Fruit fly (Drosophila melanogaster) whole organism, embryonic: ENCODE measurements around the gene CG10510.

ENCODE experiments used
- Atf-2 ChIP-seq: fragments of 200-800 bp; sonication (Bioruptor generic); optimal IDR thresholded peaks from 2 replicates; lab custom pipeline; 2016; ENCODE audit warnings: missing biosample characterization, missing genetic modification characterization
- B-H2 ChIP-seq: fragments of 200-800 bp; sonication (Bioruptor generic); optimal IDR thresholded peaks from 2 replicates; lab custom pipeline; 2018; ENCODE audit warnings: missing biosample characterization, mild to moderate bottlenecking, missing genetic modification characterization
- Bdp1 ChIP-seq: fragments of 200-800 bp; sonication (Bioruptor generic); optimal IDR thresholded peaks from 3 replicates; lab custom pipeline; 2016; ENCODE audit warnings: missing biosample characterization, missing genetic modification characterization
- CG10462 ChIP-seq: fragments of 200-800 bp; sonication (Bioruptor generic); optimal IDR thresholded peaks from 2 replicates; lab custom pipeline; 2016; ENCODE audit warnings: missing biosample characterization, missing genetic modification characterization
- CG11398 ChIP-seq: fragments of 200-800 bp; sonication (Bioruptor generic); optimal IDR thresholded peaks from 2 replicates; lab custom pipeline; 2016; ENCODE audit warnings: missing biosample characterization, missing genetic modification characterization
- CG12155 ChIP-seq: fragments of 200-800 bp; sonication (Bioruptor generic); optimal IDR thresholded peaks from 3 replicates; lab custom pipeline; 2016; ENCODE audit warnings: missing biosample characterization, missing genetic modification characterization
- CG13624 ChIP-seq: fragments of 200-800 bp; sonication (Bioruptor generic); optimal IDR thresholded peaks from 2 replicates; lab custom pipeline; 2016; ENCODE audit warnings: missing biosample characterization, missing genetic modification characterization
- CG15269 ChIP-seq: fragments of 200-800 bp; sonication (Bioruptor generic); optimal IDR thresholded peaks from 2 replicates; lab custom pipeline; 2018; ENCODE audit warnings: missing biosample characterization, mild to moderate bottlenecking, missing genetic modification characterization, moderate library complexity
- CG17612 ChIP-seq: fragments of 200-800 bp; sonication (Bioruptor generic); IDR thresholded peaks from 2 replicates; pipeline ENCODE4 v1.3.6; 2022; ENCODE audit warnings: missing biosample characterization, missing genetic modification characterization
- CG2129 ChIP-seq: fragments of 200-800 bp; sonication (Bioruptor generic); IDR thresholded peaks from 2 replicates; pipeline ENCODE4 v1.3.6; 2022; ENCODE audit warnings: missing biosample characterization, missing genetic modification characterization; ENCODE audit not compliant: partially characterized antibody
- CG31441 ChIP-seq: fragments of 200-800 bp; sonication (Bioruptor generic); IDR thresholded peaks from 2 replicates; pipeline ENCODE4 v1.3.6; 2022; ENCODE audit warnings: missing biosample characterization, missing genetic modification characterization
- CG32532 ChIP-seq: fragments of 200-800 bp; sonication (Bioruptor generic); IDR thresholded peaks from 2 replicates; pipeline ENCODE4 v1.3.6; 2022; ENCODE audit warnings: missing biosample characterization, missing genetic modification characterization
- CG32767 ChIP-seq: fragments of 200-800 bp; sonication (Bioruptor generic); IDR thresholded peaks from 2 replicates; pipeline ENCODE4 v1.3.6; 2022; ENCODE audit warnings: missing biosample characterization, missing genetic modification characterization
- CG34224 ChIP-seq: fragments of 200-800 bp; sonication (Bioruptor generic); IDR thresholded peaks from 3 replicates; pipeline ENCODE4 v1.3.6; 2022; ENCODE audit warnings: missing biosample characterization, missing genetic modification characterization; ENCODE audit not compliant: partially characterized antibody
- CG3847 ChIP-seq: fragments of 200-800 bp; sonication (Bioruptor generic); IDR thresholded peaks from 2 replicates; pipeline ENCODE4 v1.3.6; 2022; ENCODE audit warnings: missing biosample characterization, missing genetic modification characterization
- CG4707 ChIP-seq: fragments of 200-800 bp; sonication (Bioruptor generic); optimal IDR thresholded peaks from 2 replicates; lab custom pipeline; 2018; ENCODE audit warnings: missing biosample characterization, mild to moderate bottlenecking, missing genetic modification characterization, moderate library complexity
- CG8924 ChIP-seq: fragments of 200-800 bp; optimal IDR thresholded peaks from 3 replicates; lab custom pipeline; 2019; ENCODE audit warnings: missing biosample characterization, mild to moderate bottlenecking, missing genetic modification characterization, moderate library complexity
- CG9727 ChIP-seq: fragments of 200-800 bp; sonication (Bioruptor generic); optimal IDR thresholded peaks from 3 replicates; lab custom pipeline; 2017; ENCODE audit warnings: missing biosample characterization, mild to moderate bottlenecking, missing genetic modification characterization
- Dad ChIP-seq: fragments of 200-800 bp; sonication (Bioruptor generic); optimal IDR thresholded peaks from 3 replicates; lab custom pipeline; 2016; ENCODE audit warnings: missing biosample characterization, missing genetic modification characterization
- Kr ChIP-seq: fragments of 200-800 bp; sonication (Bioruptor generic); optimal IDR thresholded peaks from 2 replicates; lab custom pipeline; 2017; ENCODE audit warnings: missing biosample characterization, mild to moderate bottlenecking, missing genetic modification characterization
- Lim3 ChIP-seq: fragments of 200-800 bp; sonication (Bioruptor generic); IDR thresholded peaks from 2 replicates; pipeline ENCODE4 v1.3.6; 2022; ENCODE audit warnings: missing biosample characterization, missing genetic modification characterization
- Lpt ChIP-seq: fragments of >200 bp; optimal IDR thresholded peaks from 2 replicates; lab custom pipeline; 2018; ENCODE audit warnings: missing biosample characterization, missing genetic modification characterization
- Mad ChIP-seq: fragments of 200-800 bp; sonication (Bioruptor generic); optimal IDR thresholded peaks from 2 replicates; lab custom pipeline; 2016; ENCODE audit warnings: missing biosample characterization, missing genetic modification characterization
- Meics ChIP-seq: fragments of 200-800 bp; sonication (Bioruptor generic); optimal IDR thresholded peaks from 2 replicates; lab custom pipeline; 2017; ENCODE audit warnings: missing biosample characterization, mild to moderate bottlenecking, missing genetic modification characterization
- NfI ChIP-seq: fragments of 200-800 bp; sonication (Bioruptor generic); optimal IDR thresholded peaks from 3 replicates; lab custom pipeline; 2018; ENCODE audit warnings: missing biosample characterization, mild to moderate bottlenecking, missing genetic modification characterization, moderate library complexity
- Pdp1 ChIP-seq, 2 experiments: fragments of 200-800 bp; sonication (Bioruptor generic); optimal IDR thresholded peaks; 3 replicates each; lab custom pipeline; 2016; ENCODE audit warnings: missing biosample characterization in 2 of 2, missing genetic modification characterization in 2 of 2, mild to moderate bottlenecking in 1 of 2, moderate library complexity in 1 of 2
- Rx ChIP-seq: fragments of 200-800 bp; sonication (Bioruptor generic); IDR thresholded peaks from 2 replicates; pipeline ENCODE4 v1.3.6; 2022; ENCODE audit warnings: missing biosample characterization, missing genetic modification characterization
- Xbp1 ChIP-seq: fragments of 200-800 bp; sonication (Bioruptor generic); optimal IDR thresholded peaks from 3 replicates; lab custom pipeline; 2016; ENCODE audit warnings: missing biosample characterization, mild to moderate bottlenecking, missing genetic modification characterization
- bcd ChIP-seq: fragments of 200-800 bp; sonication (Bioruptor generic); optimal IDR thresholded peaks from 2 replicates; lab custom pipeline; 2017; ENCODE audit warnings: missing biosample characterization, mild to moderate bottlenecking, missing genetic modification characterization
- crp ChIP-seq, 2 experiments: fragments of 200-800 bp; sonication (Bioruptor generic); optimal IDR thresholded peaks; 2 replicates in 1 of 2; 3 replicates in 1 of 2; lab custom pipeline; 2017; ENCODE audit warnings: missing biosample characterization in 2 of 2, missing genetic modification characterization in 2 of 2, mild to moderate bottlenecking in 1 of 2, moderate library complexity in 1 of 2
- dati ChIP-seq: fragments of 200-800 bp; sonication (Bioruptor generic); IDR thresholded peaks from 2 replicates; pipeline ENCODE4 v1.3.6; 2022; ENCODE audit warnings: missing biosample characterization, missing genetic modification characterization
- emc ChIP-seq: fragments of 200-800 bp; sonication (Bioruptor generic); optimal IDR thresholded peaks from 2 replicates; lab custom pipeline; 2016; ENCODE audit warnings: missing biosample characterization, missing genetic modification characterization
- exex ChIP-seq: fragments of 200-800 bp; sonication (Bioruptor generic); optimal IDR thresholded peaks from 4 replicates; lab custom pipeline; 2018; ENCODE audit warnings: missing biosample characterization, mild to moderate bottlenecking, missing genetic modification characterization, moderate library complexity
- fd3F ChIP-seq: fragments of 200-800 bp; sonication (Bioruptor generic); optimal IDR thresholded peaks from 2 replicates; lab custom pipeline; 2018; ENCODE audit warnings: missing biosample characterization, mild to moderate bottlenecking, missing genetic modification characterization, moderate library complexity
- gsb-n ChIP-seq: fragments of 200-800 bp; sonication (Bioruptor generic); optimal IDR thresholded peaks from 3 replicates; lab custom pipeline; 2018; ENCODE audit warnings: missing biosample characterization, mild to moderate bottlenecking, missing genetic modification characterization
- hth ChIP-seq: fragments of >200 bp; optimal IDR thresholded peaks from 2 replicates; lab custom pipeline; 2017; ENCODE audit warnings: inconsistent platforms
- kah ChIP-seq: fragments of 200-800 bp; sonication (Bioruptor generic); optimal IDR thresholded peaks from 2 replicates; lab custom pipeline; 2018; ENCODE audit warnings: missing biosample characterization, mild to moderate bottlenecking, missing genetic modification characterization
- lbe ChIP-seq: fragments of 200-800 bp; sonication (Bioruptor generic); optimal IDR thresholded peaks from 2 replicates; lab custom pipeline; 2016; ENCODE audit warnings: missing biosample characterization, mild to moderate bottlenecking, missing genetic modification characterization
- lilli ChIP-seq: fragments of 200-800 bp; sonication (Bioruptor generic); optimal IDR thresholded peaks from 3 replicates; lab custom pipeline; 2016; ENCODE audit warnings: missing biosample characterization, missing genetic modification characterization
- lov ChIP-seq, 2 experiments: fragments of 200-800 bp in 1 of 2; fragments of >200 bp in 1 of 2; sonication (Bioruptor generic) in 1 of 2; IDR thresholded peaks in 1 of 2; optimal IDR thresholded peaks in 1 of 2; 2 replicates in 1 of 2; 3 replicates in 1 of 2; pipeline versions ENCODE4 v1.3.6 to Lab custom; 2017 to 2022; ENCODE audit warnings: missing biosample characterization in 1 of 2, missing genetic modification characterization in 1 of 2
- peb ChIP-seq: fragments of 200-800 bp; sonication (Bioruptor generic); IDR thresholded peaks from 2 replicates; pipeline ENCODE4 v1.3.6; 2022; ENCODE audit warnings: missing biosample characterization, missing genetic modification characterization
- prd ChIP-seq, 3 experiments: fragments of >200 bp in 2 of 3; fragments of 200-800 bp in 1 of 3; sonication (Bioruptor generic) in 1 of 3; optimal IDR thresholded peaks in 2 of 3; IDR thresholded peaks in 1 of 3; 2 replicates in 2 of 3; 3 replicates in 1 of 3; pipeline versions ENCODE4 v1.3.6 to Lab custom; 2017 to 2022; ENCODE audit warnings: missing biosample characterization in 1 of 3, missing genetic modification characterization in 1 of 3
- pzg ChIP-seq: fragments of 200-800 bp; sonication (Bioruptor generic); optimal IDR thresholded peaks from 3 replicates; lab custom pipeline; 2018; ENCODE audit warnings: missing biosample characterization, mild to moderate bottlenecking, missing genetic modification characterization, moderate library complexity
- ranshi ChIP-seq: fragments of 200-800 bp; sonication (Bioruptor generic); IDR thresholded peaks from 2 replicates; pipeline ENCODE4 v1.3.6; 2022; ENCODE audit warnings: missing biosample characterization, missing genetic modification characterization
- schlank ChIP-seq: fragments of 200-800 bp; sonication (Bioruptor generic); optimal IDR thresholded peaks from 2 replicates; lab custom pipeline; 2018; ENCODE audit warnings: missing biosample characterization, mild to moderate bottlenecking, missing genetic modification characterization
- sens-2 ChIP-seq: fragments of 200-800 bp; sonication (Bioruptor generic); IDR thresholded peaks from 2 replicates; pipeline ENCODE4 v1.3.6; 2022; ENCODE audit warnings: missing biosample characterization, missing genetic modification characterization
- sim ChIP-seq: fragments of 200-800 bp; sonication (Bioruptor generic); IDR thresholded peaks from 2 replicates; pipeline ENCODE4 v1.3.6; 2022; ENCODE audit warnings: missing biosample characterization, missing genetic modification characterization
- tin ChIP-seq: fragments of 200-800 bp; sonication (Bioruptor generic); optimal IDR thresholded peaks from 3 replicates; lab custom pipeline; 2016; ENCODE audit warnings: missing biosample characterization, missing genetic modification characterization
- wor ChIP-seq: fragments of 200-800 bp; sonication (Bioruptor generic); IDR thresholded peaks from 2 replicates; pipeline ENCODE4 v1.3.6; 2022; ENCODE audit warnings: missing biosample characterization, missing genetic modification characterization

The CG10510 gene

dm6 chr3L:21176935-21177581 is 32.8 kb downstream of the CG10510 start (continued):
- TF ChIP-seq lov (optimal IDR thresholded peaks at IDR 0.05; lab: Kevin White, UChicago) = no peak
- no peak for TF ChIP-seq lov (GFP tag; IDR thresholded peaks at IDR 0.05; lab: Robert Waterston, UW)
- peak; percentile 12 for TF ChIP-seq tin
- TF ChIP-seq CG8924 = no peak
- TF ChIP-seq exex (tag; lab: Kevin White, UChicago) = peak; percentile 30
- peak; percentile 63 to 66 for TF ChIP-seq Pdp1 (GFP tag; optimal IDR thresholded peaks at IDR 0.05; lab: Kevin White, UChicago)
- peak; percentile 48 for TF ChIP-seq Mad (GFP tag; lab: Kevin White, UChicago)
- peak; percentile 93 for TF ChIP-seq CG32532
- TF ChIP-seq CG10462 (GFP tag; lab: Kevin White, UChicago) = no peak
- peak; percentile 69 for TF ChIP-seq CG9727 (GFP tag; lab: Kevin White, UChicago)
- no peak for TF ChIP-seq sens-2 (GFP tag; lab: Robert Waterston, UW)
- no peak for TF ChIP-seq CG11398 (GFP tag; lab: Kevin White, UChicago)
- no peak for TF ChIP-seq gsb-n (tag; lab: Kevin White, UChicago)
- TF ChIP-seq Meics (GFP tag; lab: Kevin White, UChicago) = peak; percentile 84
- peak; percentile 64; the same call in 1 of the 2 replicates for TF ChIP-seq CG17612 (GFP tag; lab: Robert Waterston, UW)
- no peak for TF ChIP-seq CG4707 (GFP tag; lab: Kevin White, UChicago)
- peak; percentile 5 for TF ChIP-seq B-H2 (GFP tag; lab: Kevin White, UChicago)
- peak; percentile 65; the same call in 1 of the 2 replicates for TF ChIP-seq ranshi
- TF ChIP-seq bcd (GFP tag; lab: Kevin White, UChicago) = peak; percentile 61
- no peak for TF ChIP-seq prd (optimal IDR thresholded peaks at IDR 0.05; lab: Kevin White, UChicago)
- peak; percentile 81 for TF ChIP-seq prd (GFP tag; IDR thresholded peaks at IDR 0.05; lab: Robert Waterston, UW)
- TF ChIP-seq schlank = peak; percentile 40
- TF ChIP-seq peb (GFP tag; lab: Robert Waterston, UW) = no peak
- peak; percentile 79 for TF ChIP-seq fd3F (GFP tag; lab: Kevin White, UChicago)
- TF ChIP-seq emc (GFP tag; lab: Kevin White, UChicago) = peak; percentile 35
- peak; percentile 66 for TF ChIP-seq Xbp1 (GFP tag; lab: Kevin White, UChicago)
- TF ChIP-seq CG13624 (GFP tag; lab: Kevin White, UChicago) = peak; percentile 66
- peak; percentile 22; the same call in 1 of the 2 replicates for TF ChIP-seq CG32767
- TF ChIP-seq Lim3 (GFP tag; lab: Robert Waterston, UW) = no peak
- peak; percentile 81 for TF ChIP-seq CG15269 (tag; lab: Kevin White, UChicago)
- TF ChIP-seq CG3847 (GFP tag; lab: Robert Waterston, UW) = peak; percentile 85
- no peak for TF ChIP-seq pzg
- no peak for TF ChIP-seq CG31441 (GFP tag; lab: Robert Waterston, UW)
- no peak for TF ChIP-seq sim
- TF ChIP-seq Dad (GFP tag; lab: Kevin White, UChicago) = peak; percentile 34
- no peak for TF ChIP-seq crp (GFP tag; optimal IDR thresholded peaks at IDR 0.05; lab: Kevin White, UChicago)
- no peak for TF ChIP-seq Atf-2 (GFP tag; lab: Kevin White, UChicago)
- no peak for TF ChIP-seq hth (lab: Kevin White, UChicago)
- TF ChIP-seq lilli = peak; percentile 80
- no peak for TF ChIP-seq Lpt
- no peak for TF ChIP-seq CG2129
- no peak for TF ChIP-seq kah (GFP tag; lab: Kevin White, UChicago)
- no peak for TF ChIP-seq CG34224
- TF ChIP-seq NfI = peak; percentile 61
- TF ChIP-seq Bdp1 (GFP tag; lab: Kevin White, UChicago) = peak; percentile 30
- TF ChIP-seq Kr = no peak
- TF ChIP-seq lbe (GFP tag; lab: Kevin White, UChicago) = no peak
- peak; percentile 73 for TF ChIP-seq CG12155
- TF ChIP-seq wor = no peak
- TF ChIP-seq Rx = no peak
- TF ChIP-seq dati (GFP tag; lab: Robert Waterston, UW) = no peak
